Worm (Caenorhabditis elegans): ENCODE measurements around the gene twk-9.

DNA sequence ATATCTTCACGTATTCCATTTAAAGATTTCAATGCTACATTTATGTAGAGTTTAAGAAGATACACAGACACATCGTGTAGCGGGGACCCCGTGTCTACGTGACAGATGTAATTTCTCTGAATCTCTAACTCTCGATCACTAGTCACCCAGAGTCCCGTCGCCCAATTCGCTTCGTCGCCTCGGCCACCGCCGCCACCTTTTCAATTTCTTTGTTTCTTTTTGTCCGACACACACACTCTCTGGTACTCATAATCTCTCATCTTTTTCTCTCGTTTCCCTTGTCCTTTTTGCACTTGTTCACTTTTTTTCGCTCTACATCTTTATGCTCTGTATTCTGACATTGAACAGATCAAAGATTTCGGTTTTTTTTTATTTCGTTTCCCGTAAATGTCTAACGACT is 25.4 kb downstream of the twk-9 start:
- TF ChIP-seq ceh-13 (GFP tag; optimal IDR thresholded peaks at IDR 0.05) = no peak
- no peak for TF ChIP-seq pes-1 (GFP tag; IDR thresholded peaks at IDR 0.05)
- TF ChIP-seq tbx-11 (GFP tag; IDR thresholded peaks at IDR 0.05) = no peak
- no peak for TF ChIP-seq ama-1 (optimal IDR thresholded peaks at IDR 0.05)
- TF ChIP-seq hmg-4 (GFP tag; optimal IDR thresholded peaks at IDR 0.05) = no peak
- TF ChIP-seq aly-1 (tag; optimal IDR thresholded peaks at IDR 0.05) = no peak
- no peak for TF ChIP-seq tra-4 (tag; optimal IDR thresholded peaks at IDR 0.05)
- no peak for TF ChIP-seq flt-1 (GFP tag; IDR thresholded peaks at IDR 0.05)
- no peak for TF ChIP-seq tbx-37 (GFP tag; conservative IDR thresholded peaks at IDR 0.05)
- no peak for TF ChIP-seq sea-1 (GFP tag; conservative IDR thresholded peaks at IDR 0.05)
- TF ChIP-seq hmbx-1 (tag; optimal IDR thresholded peaks at IDR 0.05) = no peak

Measured in whole organism, early embryonic.